Fruit fly (Drosophila melanogaster) whole organism, embryonic: ENCODE results near the gene CG18131.

Experiments used
- BtbVII ChIP-seq: fragments of 200-800 bp; sonication (Bioruptor generic); optimal IDR thresholded peaks from 3 replicates; lab custom pipeline; 2017; ENCODE audit warnings: missing biosample characterization, mild to moderate bottlenecking, missing genetic modification characterization
- CG10209 ChIP-seq: fragments of 200-800 bp; sonication (Bioruptor generic); optimal IDR thresholded peaks from 3 replicates; lab custom pipeline; 2017; ENCODE audit warnings: missing biosample characterization, mild to moderate bottlenecking, missing genetic modification characterization, missing genetic modification reagents
- CG1024 ChIP-seq: fragments of 200-800 bp; sonication (Bioruptor generic); IDR thresholded peaks from 2 replicates; pipeline ENCODE4 v1.3.6; 2022; ENCODE audit warnings: missing biosample characterization, missing genetic modification characterization
- CG10431 ChIP-seq: fragments of 200-800 bp; sonication (Bioruptor generic); optimal IDR thresholded peaks from 3 replicates; lab custom pipeline; 2018; ENCODE audit warnings: missing biosample characterization, mild to moderate bottlenecking, missing genetic modification characterization
- CG11093 ChIP-seq: fragments of 200-800 bp; sonication (Bioruptor generic); IDR thresholded peaks from 3 replicates; pipeline ENCODE4 v1.3.6; 2022; ENCODE audit warnings: missing biosample characterization, missing genetic modification characterization
- CG12104 ChIP-seq: fragments of 200-800 bp; sonication (Bioruptor generic); optimal IDR thresholded peaks from 3 replicates; lab custom pipeline; 2016; ENCODE audit warnings: missing biosample characterization, missing genetic modification characterization
- CG12391 ChIP-seq: fragments of 200-800 bp; sonication (Bioruptor generic); optimal IDR thresholded peaks from 3 replicates; lab custom pipeline; 2018; ENCODE audit warnings: missing biosample characterization, mild to moderate bottlenecking, missing genetic modification characterization, moderate library complexity
- CG13424 ChIP-seq: fragments of 200-800 bp; sonication (Bioruptor generic); optimal IDR thresholded peaks from 2 replicates; lab custom pipeline; 2019; ENCODE audit warnings: missing biosample characterization, mild to moderate bottlenecking, missing genetic modification characterization, moderate library complexity
- CG13775 ChIP-seq: fragments of 200-800 bp; sonication (Bioruptor generic); optimal IDR thresholded peaks from 3 replicates; lab custom pipeline; 2017; ENCODE audit warnings: missing biosample characterization, mild to moderate bottlenecking, missing genetic modification characterization
- CG14441 ChIP-seq: fragments of 200-800 bp; sonication (Bioruptor generic); IDR thresholded peaks from 2 replicates; pipeline ENCODE4 v1.3.6; 2022; ENCODE audit warnings: missing biosample characterization, missing genetic modification characterization
- CG16863 ChIP-seq: fragments of 200-800 bp; sonication (Bioruptor generic); optimal IDR thresholded peaks from 3 replicates; lab custom pipeline; 2016; ENCODE audit warnings: missing biosample characterization, missing genetic modification characterization
- CG18619 ChIP-seq: fragments of 200-800 bp; sonication (Bioruptor generic); optimal IDR thresholded peaks from 3 replicates; lab custom pipeline; 2017; ENCODE audit warnings: missing biosample characterization, mild to moderate bottlenecking, missing genetic modification characterization
- CG2120 ChIP-seq: fragments of 200-800 bp; sonication (Bioruptor generic); optimal IDR thresholded peaks from 3 replicates; lab custom pipeline; 2016; ENCODE audit warnings: missing biosample characterization, missing genetic modification characterization
- CG2712 ChIP-seq: fragments of 200-800 bp; optimal IDR thresholded peaks from 3 replicates; lab custom pipeline; 2019; ENCODE audit warnings: missing biosample characterization, mild to moderate bottlenecking, missing genetic modification characterization, moderate library complexity
- CG30020 ChIP-seq: fragments of 200-800 bp; optimal IDR thresholded peaks from 2 replicates; lab custom pipeline; 2019; ENCODE audit warnings: missing biosample characterization, mild to moderate bottlenecking, missing genetic modification characterization, moderate library complexity
- CG3163 ChIP-seq: fragments of 200-800 bp; sonication (Bioruptor generic); optimal IDR thresholded peaks from 3 replicates; lab custom pipeline; 2016; ENCODE audit warnings: missing biosample characterization, missing genetic modification characterization
- CG32532 ChIP-seq: fragments of 200-800 bp; sonication (Bioruptor generic); IDR thresholded peaks from 2 replicates; pipeline ENCODE4 v1.3.6; 2022; ENCODE audit warnings: missing biosample characterization, missing genetic modification characterization
- CG6765 ChIP-seq: fragments of 200-800 bp; sonication (Bioruptor generic); optimal IDR thresholded peaks from 3 replicates; lab custom pipeline; 2017; ENCODE audit warnings: missing biosample characterization, mild to moderate bottlenecking, missing genetic modification characterization
- CG8765 ChIP-seq: fragments of 200-800 bp; sonication (Bioruptor generic); IDR thresholded peaks from 2 replicates; pipeline ENCODE4 v1.3.6; 2022; ENCODE audit warnings: missing biosample characterization, missing genetic modification characterization
- CG9437 ChIP-seq: fragments of 200-800 bp; sonication (Bioruptor generic); optimal IDR thresholded peaks from 2 replicates; lab custom pipeline; 2018; ENCODE audit warnings: missing biosample characterization, mild to moderate bottlenecking, missing genetic modification characterization
- Dip3 ChIP-seq: fragments of 200-800 bp; sonication (Bioruptor generic); optimal IDR thresholded peaks from 3 replicates; lab custom pipeline; 2016; ENCODE audit warnings: missing biosample characterization, missing genetic modification characterization
- Gsc ChIP-seq: fragments of 200-800 bp; sonication (Bioruptor generic); IDR thresholded peaks from 2 replicates; pipeline ENCODE4 v1.3.6; 2022; ENCODE audit warnings: missing biosample characterization, missing genetic modification characterization
- Nf-YA ChIP-seq: fragments of 200-800 bp; sonication (Bioruptor generic); IDR thresholded peaks from 2 replicates; pipeline ENCODE4 v1.3.6; 2022; ENCODE audit warnings: missing biosample characterization, missing genetic modification characterization
- NfI ChIP-seq: fragments of 200-800 bp; sonication (Bioruptor generic); optimal IDR thresholded peaks from 3 replicates; lab custom pipeline; 2018; ENCODE audit warnings: missing biosample characterization, mild to moderate bottlenecking, missing genetic modification characterization, moderate library complexity
- Optix ChIP-seq: fragments of 200-800 bp; sonication (Bioruptor generic); IDR thresholded peaks from 3 replicates; pipeline ENCODE4 v1.3.6; 2022; ENCODE audit warnings: missing biosample characterization, missing genetic modification characterization
- Pdp1 ChIP-seq, 2 experiments: fragments of 200-800 bp; sonication (Bioruptor generic); optimal IDR thresholded peaks; 3 replicates each; lab custom pipeline; 2016; ENCODE audit warnings: missing biosample characterization in 2 of 2, missing genetic modification characterization in 2 of 2, mild to moderate bottlenecking in 1 of 2, moderate library complexity in 1 of 2
- Scr ChIP-seq: fragments of 200-800 bp; sonication (Bioruptor generic); IDR thresholded peaks from 2 replicates; pipeline ENCODE4 v1.3.6; 2022; ENCODE audit warnings: missing biosample characterization, missing genetic modification characterization; ENCODE audit not compliant: partially characterized antibody
- Sin3A ChIP-seq: fragments of >200 bp; optimal IDR thresholded peaks from 2 replicates; lab custom pipeline; 2018
- Sry-δ ChIP-seq: fragments of 200-800 bp; sonication (Bioruptor generic); optimal IDR thresholded peaks from 2 replicates; lab custom pipeline; 2016; ENCODE audit warnings: missing biosample characterization, missing genetic modification characterization
- Ssrp ChIP-seq: fragments of 200-800 bp; sonication (Bioruptor generic); optimal IDR thresholded peaks from 2 replicates; lab custom pipeline; 2018; ENCODE audit warnings: missing biosample characterization, mild to moderate bottlenecking, missing genetic modification characterization, moderate library complexity
- Stat92E ChIP-seq, 3 experiments: fragments of >200 bp in 2 of 3; fragments of 200-800 bp in 1 of 3; sonication (Bioruptor generic) in 1 of 3; optimal IDR thresholded peaks; 2 replicates each; lab custom pipeline; 2017 to 2019; ENCODE audit warnings: missing biosample characterization in 3 of 3, missing genetic modification characterization in 3 of 3, mild to moderate bottlenecking in 1 of 3, moderate library complexity in 1 of 3
- Xrp1 ChIP-seq: fragments of 200-800 bp; sonication (Bioruptor generic); IDR thresholded peaks from 2 replicates; pipeline ENCODE4 v1.3.6; 2022; ENCODE audit warnings: missing biosample characterization, missing genetic modification characterization
- ap ChIP-seq: fragments of 200-800 bp; sonication (Bioruptor generic); IDR thresholded peaks from 2 replicates; pipeline ENCODE4 v1.3.6; 2022; ENCODE audit warnings: missing biosample characterization, missing genetic modification characterization
- btn ChIP-seq: fragments of 200-800 bp; sonication (Bioruptor generic); optimal IDR thresholded peaks from 2 replicates; lab custom pipeline; 2016; ENCODE audit warnings: missing biosample characterization, missing genetic modification characterization
- cad ChIP-seq: fragments of >200 bp; optimal IDR thresholded peaks from 2 replicates; lab custom pipeline; 2017; ENCODE audit warnings: missing biosample characterization, missing genetic modification characterization
- chinmo ChIP-seq: fragments of 200-800 bp; sonication (Bioruptor generic); IDR thresholded peaks from 4 replicates; pipeline ENCODE4 v1.3.6; 2022; ENCODE audit warnings: missing biosample characterization, missing genetic modification characterization; ENCODE audit not compliant: partially characterized antibody
- chn ChIP-seq: fragments of 200-800 bp; sonication (Bioruptor generic); optimal IDR thresholded peaks from 2 replicates; lab custom pipeline; 2016; ENCODE audit warnings: missing biosample characterization, missing genetic modification characterization
- dan ChIP-seq: fragments of 200-800 bp; sonication (Bioruptor generic); IDR thresholded peaks from 2 replicates; pipeline ENCODE4 v1.3.6; 2022; ENCODE audit warnings: missing biosample characterization, missing genetic modification characterization
- fd102C ChIP-seq: fragments of 200-800 bp; sonication (Bioruptor generic); optimal IDR thresholded peaks from 2 replicates; lab custom pipeline; 2018; ENCODE audit warnings: missing biosample characterization, mild to moderate bottlenecking, missing genetic modification characterization, moderate library complexity
- fd96Cb ChIP-seq: fragments of 200-800 bp; sonication (Bioruptor generic); optimal IDR thresholded peaks from 2 replicates; lab custom pipeline; 2018; ENCODE audit warnings: missing biosample characterization, mild to moderate bottlenecking, missing genetic modification characterization, moderate library complexity
- gem ChIP-seq: fragments of 200-800 bp; sonication (Bioruptor generic); optimal IDR thresholded peaks from 2 replicates; lab custom pipeline; 2019; ENCODE audit warnings: missing biosample characterization, mild to moderate bottlenecking, missing genetic modification characterization, moderate library complexity
- gsb ChIP-seq: fragments of 200-800 bp; sonication (Bioruptor generic); IDR thresholded peaks from 2 replicates; pipeline ENCODE4 v1.3.6; 2022; ENCODE audit warnings: missing biosample characterization, missing genetic modification characterization
- h ChIP-seq: fragments of >200 bp; optimal IDR thresholded peaks from 2 replicates; lab custom pipeline; 2017
- ind ChIP-seq: fragments of 200-800 bp; sonication (Bioruptor generic); optimal IDR thresholded peaks from 3 replicates; lab custom pipeline; 2016; ENCODE audit warnings: missing biosample characterization, missing genetic modification characterization
- insv ChIP-seq, 2 experiments: fragments of 200-800 bp; sonication (Bioruptor generic); optimal IDR thresholded peaks; 3 replicates each; lab custom pipeline; 2016 to 2018; ENCODE audit warnings: missing biosample characterization in 2 of 2, missing genetic modification characterization in 2 of 2
- odd ChIP-seq: fragments of 200-800 bp; sonication (Bioruptor generic); optimal IDR thresholded peaks from 2 replicates; lab custom pipeline; 2017; ENCODE audit warnings: missing biosample characterization, mild to moderate bottlenecking, missing genetic modification characterization
- otp ChIP-seq: fragments of 200-800 bp; sonication (Bioruptor generic); IDR thresholded peaks from 3 replicates; pipeline ENCODE4, ENCODE4 v1.3.6; 2022; ENCODE audit warnings: missing biosample characterization, missing genetic modification characterization
- salm ChIP-seq: fragments of 200-800 bp; sonication (Bioruptor generic); optimal IDR thresholded peaks from 2 replicates; lab custom pipeline; 2018; ENCODE audit warnings: missing biosample characterization, mild to moderate bottlenecking, missing genetic modification characterization
- tna ChIP-seq: fragments of 200-800 bp; sonication (Bioruptor generic); IDR thresholded peaks from 2 replicates; pipeline ENCODE4 v1.3.6; 2022; ENCODE audit warnings: missing biosample characterization, missing genetic modification characterization; ENCODE audit not compliant: partially characterized antibody
- trem ChIP-seq: fragments of 200-800 bp; optimal IDR thresholded peaks from 3 replicates; lab custom pipeline; 2019; ENCODE audit warnings: missing biosample characterization, mild to moderate bottlenecking, missing genetic modification characterization, moderate library complexity
- trh ChIP-seq: fragments of 200-800 bp; sonication (Bioruptor generic); optimal IDR thresholded peaks from 2 replicates; lab custom pipeline; 2016; ENCODE audit warnings: missing biosample characterization, missing genetic modification characterization
- usp ChIP-seq: fragments of >200 bp; optimal IDR thresholded peaks from 2 replicates; lab custom pipeline; 2017; ENCODE audit warnings: missing biosample characterization, missing genetic modification characterization
- zf30C ChIP-seq: fragments of 200-800 bp; sonication (Bioruptor generic); optimal IDR thresholded peaks from 3 replicates; lab custom pipeline; 2018; ENCODE audit warnings: missing biosample characterization, mild to moderate bottlenecking, missing genetic modification characterization

CG18131 gene

DNA sequence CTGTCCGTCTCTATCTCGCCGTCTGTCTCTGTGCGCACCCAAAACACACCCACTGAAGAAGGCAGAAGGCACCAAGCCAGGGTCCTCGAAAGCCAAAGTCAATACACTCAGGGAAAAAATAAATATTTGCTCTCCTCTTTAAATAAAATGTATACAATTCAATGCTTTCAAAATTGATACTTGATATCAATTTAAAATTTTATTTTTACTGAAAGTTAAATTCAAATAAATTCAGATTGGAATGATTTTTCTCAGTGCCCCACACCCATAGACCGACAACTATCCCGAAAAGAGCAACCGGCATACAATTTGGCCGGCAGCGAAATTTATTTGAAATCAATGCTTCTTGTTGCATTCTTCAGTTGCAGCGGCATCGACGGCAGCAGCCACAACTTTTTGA, 43.6 kb downstream of the CG18131 start (continued):
- peak; percentile 24 for TF ChIP-seq CG12391 (tag; lab: Kevin White, UChicago)
- no peak for TF ChIP-seq Nf-YA (GFP tag; lab: Robert Waterston, UW)
- no peak for TF ChIP-seq NfI (GFP tag; lab: Kevin White, UChicago)
- no peak for TF ChIP-seq gsb (GFP tag; lab: Robert Waterston, UW)
- TF ChIP-seq CG14441 (GFP tag; lab: Robert Waterston, UW), result no peak
- TF ChIP-seq Dip3 (GFP tag; lab: Kevin White, UChicago), result no peak
- TF ChIP-seq CG9437 (GFP tag; lab: Kevin White, UChicago), result no peak
- TF ChIP-seq cad (GFP tag; lab: Kevin White, UChicago), result no peak
- TF ChIP-seq CG10431 (GFP tag; lab: Kevin White, UChicago), result no peak
- peak; percentile 20 for TF ChIP-seq Ssrp (tag; lab: Kevin White, UChicago)
- no peak for TF ChIP-seq Scr
- TF ChIP-seq Gsc (GFP tag; lab: Robert Waterston, UW), result no peak
- no peak for TF ChIP-seq chinmo (GFP tag; lab: Robert Waterston, UW)
- TF ChIP-seq Xrp1 (GFP tag; lab: Robert Waterston, UW), result peak; percentile 65
- no peak for TF ChIP-seq CG13424 (tag; lab: Kevin White, UChicago)
- TF ChIP-seq CG30020 (tag; lab: Kevin White, UChicago), result no peak
- no peak for TF ChIP-seq CG1024 (GFP tag; lab: Robert Waterston, UW)
- TF ChIP-seq gem (tag; lab: Kevin White, UChicago), result peak; percentile 50
- peak; percentile 42 for TF ChIP-seq fd102C (GFP tag; lab: Kevin White, UChicago)
- no peak for TF ChIP-seq CG11093 (GFP tag; lab: Robert Waterston, UW)
- TF ChIP-seq CG6765 (GFP tag; lab: Kevin White, UChicago), result no peak
- no peak for TF ChIP-seq Stat92E (GFP tag; optimal IDR thresholded peaks at IDR 0.05; lab: Kevin White, UChicago)
- no peak for TF ChIP-seq CG2120 (GFP tag; lab: Kevin White, UChicago)
- no peak for TF ChIP-seq tna (GFP tag; lab: Robert Waterston, UW)
- TF ChIP-seq zf30C (GFP tag; lab: Kevin White, UChicago), result no peak
- TF ChIP-seq Optix, result no peak
- no peak for TF ChIP-seq Sin3A (lab: Kevin White, UChicago)
- TF ChIP-seq chn (GFP tag; lab: Kevin White, UChicago), result no peak
- no peak for TF ChIP-seq btn (GFP tag; lab: Kevin White, UChicago)
- TF ChIP-seq CG18619 (GFP tag; lab: Kevin White, UChicago), result no peak
- no peak for TF ChIP-seq trh (GFP tag; lab: Kevin White, UChicago)
- no peak for TF ChIP-seq odd
- TF ChIP-seq dan (GFP tag; lab: Robert Waterston, UW), result peak; percentile 36; the same call in 1 of the 2 replicates
- TF ChIP-seq usp (GFP tag; lab: Kevin White, UChicago), result no peak
- no peak for TF ChIP-seq BtbVII
- TF ChIP-seq h, result no peak
- peak; percentile 66; the same call in 1 of the 2 replicates for TF ChIP-seq CG8765 (GFP tag; lab: Robert Waterston, UW)
- no peak for TF ChIP-seq ind (GFP tag; lab: Kevin White, UChicago)
- TF ChIP-seq otp (GFP tag; lab: Robert Waterston, UW), result no peak
- peak; percentile 14 for TF ChIP-seq CG10209 (GFP tag; lab: Kevin White, UChicago)
- peak; percentile 18 for TF ChIP-seq CG13775
- TF ChIP-seq fd96Cb (tag; lab: Kevin White, UChicago), result peak; percentile 16
- TF ChIP-seq insv (GFP tag; optimal IDR thresholded peaks at IDR 0.05; lab: Kevin White, UChicago), result no peak
- TF ChIP-seq CG16863 (GFP tag; lab: Kevin White, UChicago), result no peak
- TF ChIP-seq ap (GFP tag; lab: Robert Waterston, UW), result no peak
- TF ChIP-seq salm (tag; lab: Kevin White, UChicago), result no peak
- TF ChIP-seq trem (tag; lab: Kevin White, UChicago), result peak; percentile 7
- no peak for TF ChIP-seq CG3163 (GFP tag; lab: Kevin White, UChicago)
- TF ChIP-seq CG32532 (GFP tag; lab: Robert Waterston, UW), result no peak
- no peak for TF ChIP-seq Sry-δ (GFP tag; lab: Kevin White, UChicago)
- no peak for TF ChIP-seq CG12104
- peak in 1 of 2 experiments; percentile 2 for TF ChIP-seq Pdp1 (GFP tag; optimal IDR thresholded peaks at IDR 0.05; lab: Kevin White, UChicago)
- TF ChIP-seq CG2712, result peak; percentile 50
